Fruit fly (Drosophila melanogaster) whole organism, adult: ENCODE data around the gene CG9932.

ENCODE experiments used
- CG11617 ChIP-seq: fragments of 200-800 bp; sonication (Bioruptor generic); optimal IDR thresholded peaks from 2 replicates; lab custom pipeline; 2017; ENCODE audit warnings: mild to moderate bottlenecking, missing biosample characterization, missing genetic modification reagents, missing genetic modification characterization
- CG7045 ChIP-seq: fragments of 200-800 bp; sonication (Bioruptor generic); optimal IDR thresholded peaks from 2 replicates; lab custom pipeline; 2017; ENCODE audit warnings: missing biosample characterization, mild to moderate bottlenecking, missing genetic modification characterization
- Crg-1 ChIP-seq: fragments of 200-800 bp; sonication (Bioruptor generic); optimal IDR thresholded peaks from 2 replicates; lab custom pipeline; 2016; ENCODE audit warnings: missing biosample characterization, missing genetic modification characterization
- Mnt ChIP-seq: fragments of 200-800 bp; sonication (Bioruptor generic); optimal IDR thresholded peaks from 2 replicates; lab custom pipeline; 2016; ENCODE audit warnings: missing biosample characterization, mild to moderate bottlenecking, missing genetic modification characterization
- cic ChIP-seq: fragments of 200-800 bp; sonication (Bioruptor generic); optimal IDR thresholded peaks from 2 replicates; lab custom pipeline; 2017; ENCODE audit warnings: missing biosample characterization, mild to moderate bottlenecking, missing genetic modification characterization, moderate library complexity
- cnc ChIP-seq, 2 experiments: fragments of >200 bp; optimal IDR thresholded peaks; 2 replicates each; lab custom pipeline; 2017
- kay ChIP-seq: fragments of 200-800 bp; sonication (Bioruptor generic); peaks from one replicate; lab custom pipeline; 2016; ENCODE audit warnings: missing biosample characterization, missing genetic modification characterization, borderline replicate concordance
- ovo ChIP-seq: fragments of 200-800 bp; sonication (Bioruptor generic); optimal IDR thresholded peaks from 2 replicates; lab custom pipeline; 2016; ENCODE audit warnings: missing biosample characterization, missing genetic modification characterization
- toe ChIP-seq: fragments of 200-800 bp; sonication (Bioruptor generic); optimal IDR thresholded peaks from 2 replicates; lab custom pipeline; 2016; ENCODE audit warnings: missing biosample characterization, missing genetic modification characterization

DNA sequence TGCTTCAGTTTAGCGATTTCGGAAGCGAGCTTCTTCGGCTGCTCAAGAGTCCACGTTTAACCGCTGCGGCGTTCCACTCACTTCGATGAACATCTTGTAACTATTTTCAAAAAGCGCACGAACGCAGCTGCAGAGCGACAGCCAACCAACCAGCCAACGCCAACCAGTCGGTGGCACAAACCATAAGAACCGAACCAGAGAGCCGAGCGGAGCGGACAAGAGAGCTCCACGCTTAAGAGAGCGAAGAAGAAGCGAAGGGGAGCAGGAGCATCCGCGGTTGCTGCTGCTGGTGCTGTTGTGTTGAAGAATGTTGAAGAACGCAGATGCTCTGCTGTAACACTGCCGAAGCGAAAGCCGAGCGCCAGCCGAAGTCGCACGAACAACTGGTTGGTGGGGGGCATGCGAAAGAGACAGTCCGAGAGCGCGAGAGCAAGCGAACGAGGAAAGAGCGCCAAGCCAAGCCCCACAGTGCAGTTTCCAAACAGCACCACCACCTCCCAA is at the start of gene CG9932:
- no peak for TF ChIP-seq kay (GFP tag; lab: Kevin White, UChicago)
- no peak for TF ChIP-seq cnc (optimal IDR thresholded peaks at IDR 0.05; lab: Kevin White, UChicago)
- TF ChIP-seq ovo (GFP tag; lab: Kevin White, UChicago): no peak
- TF ChIP-seq CG7045 (GFP tag; lab: Kevin White, UChicago): peak; percentile 33
- TF ChIP-seq CG11617 (GFP tag; lab: Kevin White, UChicago): peak; percentile 44
- TF ChIP-seq Mnt: peak; percentile 44
- TF ChIP-seq Crg-1 (GFP tag; lab: Kevin White, UChicago): no peak
- peak; percentile 82 for TF ChIP-seq cic (GFP tag; lab: Kevin White, UChicago)
- TF ChIP-seq toe (GFP tag; lab: Kevin White, UChicago): no peak
